Fruit fly (Drosophila melanogaster) whole organism, wandering third instar larva: ENCODE results near the gene CG43737.

ENCODE experiments used
- Abd-B ChIP-seq: fragments of >200 bp; optimal IDR thresholded peaks from 2 replicates; lab custom pipeline; 2017; ENCODE audit warnings: missing biosample characterization, missing genetic modification characterization
- CG32264 ChIP-seq: fragments of 200-800 bp; sonication (Bioruptor generic); optimal IDR thresholded peaks from 2 replicates; lab custom pipeline; 2016; ENCODE audit warnings: missing biosample characterization, missing genetic modification characterization
- CG9705 ChIP-seq: fragments of 200-800 bp; sonication (Bioruptor generic); optimal IDR thresholded peaks from 2 replicates; lab custom pipeline; 2018; ENCODE audit warnings: missing biosample characterization, mild to moderate bottlenecking, missing genetic modification characterization
- Dfd ChIP-seq: fragments of >200 bp; optimal IDR thresholded peaks from 2 replicates; lab custom pipeline; 2017; ENCODE audit warnings: missing biosample characterization, missing genetic modification characterization
- Dif ChIP-seq: fragments of 200-275, 200-300 bp; sonication (Bioruptor generic); optimal IDR thresholded peaks from 2 replicates; lab custom pipeline; 2018; ENCODE audit warnings: missing biosample characterization, missing genetic modification characterization; ENCODE audit not compliant: partially characterized antibody
- HLH106 ChIP-seq: fragments of 200-800 bp; optimal IDR thresholded peaks from 3 replicates; lab custom pipeline; 2019; ENCODE audit warnings: missing biosample characterization, mild to moderate bottlenecking, missing genetic modification characterization, moderate library complexity
- Hnf4 ChIP-seq: fragments of 200-800 bp; sonication (Bioruptor generic); optimal IDR thresholded peaks from 2 replicates; lab custom pipeline; 2016; ENCODE audit warnings: missing biosample characterization, mild to moderate bottlenecking, missing genetic modification characterization
- Hr83 ChIP-seq: fragments of 200-300 bp; sonication (Bioruptor generic); optimal IDR thresholded peaks from 2 replicates; lab custom pipeline; 2016; ENCODE audit warnings: missing biosample characterization, mild to moderate bottlenecking, missing genetic modification characterization, moderate library complexity; ENCODE audit not compliant: poor library complexity, severe bottlenecking
- Jra ChIP-seq: sonication (Bioruptor generic); optimal IDR thresholded peaks from 2 replicates; lab custom pipeline; 2016; ENCODE audit warnings: missing biosample characterization, missing genetic modification characterization
- Mio ChIP-seq: sonication (Bioruptor generic); optimal IDR thresholded peaks from 2 replicates; lab custom pipeline; 2016; ENCODE audit warnings: missing biosample characterization, missing genetic modification characterization
- Myc ChIP-seq: fragments of >200 bp; optimal IDR thresholded peaks from 2 replicates; lab custom pipeline; 2017
- N ChIP-seq: fragments of >200 bp; optimal IDR thresholded peaks from 2 replicates; lab custom pipeline; 2018; ENCODE audit warnings: missing biosample characterization, missing external identifiers, missing genetic modification characterization
- OdsH ChIP-seq: fragments of 200-800 bp; sonication (Bioruptor generic); optimal IDR thresholded peaks from 2 replicates; lab custom pipeline; 2016; ENCODE audit warnings: missing biosample characterization, mild to moderate bottlenecking, missing genetic modification characterization
- Rel ChIP-seq, 2 experiments: fragments of 200-800 bp; sonication (Bioruptor generic) in 1 of 2; optimal IDR thresholded peaks; 2 replicates in 1 of 2; 3 replicates in 1 of 2; lab custom pipeline; 2016 to 2019; ENCODE audit warnings: mild to moderate bottlenecking in 2 of 2, missing biosample characterization in 2 of 2, missing genetic modification characterization in 2 of 2, moderate library complexity in 1 of 2
- Vsx2 ChIP-seq: fragments of 200-300, 225-300 bp; sonication (Bioruptor generic); optimal IDR thresholded peaks from 2 replicates; lab custom pipeline; 2018; ENCODE audit warnings: missing biosample characterization, missing genetic modification characterization; ENCODE audit not compliant: partially characterized antibody
- br ChIP-seq: fragments of 200-800 bp; sonication (Bioruptor generic); optimal IDR thresholded peaks from 2 replicates; lab custom pipeline; 2016; ENCODE audit warnings: missing biosample characterization, missing genetic modification characterization
- brk ChIP-seq: fragments of 200-800 bp; sonication (Bioruptor generic); optimal IDR thresholded peaks from 2 replicates; lab custom pipeline; 2016; ENCODE audit warnings: missing biosample characterization, mild to moderate bottlenecking, missing genetic modification characterization
- dmrt93B ChIP-seq: fragments of 200-800 bp; sonication (Bioruptor generic); optimal IDR thresholded peaks from 2 replicates; lab custom pipeline; 2018; ENCODE audit warnings: missing biosample characterization, mild to moderate bottlenecking, missing genetic modification characterization
- dsf ChIP-seq: sonication (Bioruptor generic); optimal IDR thresholded peaks from 2 replicates; lab custom pipeline; 2016; ENCODE audit warnings: missing biosample characterization, missing genetic modification characterization, borderline replicate concordance
- foxo ChIP-seq, 2 experiments: fragments of 200-800 bp; sonication (Bioruptor generic); optimal IDR thresholded peaks; 2 replicates in 1 of 2; 3 replicates in 1 of 2; lab custom pipeline; 2016 to 2017; ENCODE audit warnings: missing biosample characterization in 2 of 2, missing genetic modification characterization in 2 of 2
- fru ChIP-seq: fragments of 200-800 bp; sonication (Bioruptor generic); optimal IDR thresholded peaks from 3 replicates; lab custom pipeline; 2016; ENCODE audit warnings: missing biosample characterization, mild to moderate bottlenecking, missing genetic modification characterization
- h ChIP-seq: fragments of 200-800 bp; sonication (Bioruptor generic); optimal IDR thresholded peaks from 3 replicates; lab custom pipeline; 2016; ENCODE audit warnings: missing biosample characterization, mild to moderate bottlenecking, missing genetic modification characterization
- lola ChIP-seq: fragments of >200 bp; optimal IDR thresholded peaks from 2 replicates; lab custom pipeline; 2017; ENCODE audit warnings: missing biosample characterization, missing genetic modification characterization
- pan ChIP-seq: fragments of >200 bp; optimal IDR thresholded peaks from 2 replicates; lab custom pipeline; 2017
- psq ChIP-seq: fragments of 200-800 bp; sonication (Bioruptor generic); optimal IDR thresholded peaks from 3 replicates; lab custom pipeline; 2017; ENCODE audit warnings: missing biosample characterization, mild to moderate bottlenecking, missing genetic modification characterization, moderate library complexity
- sage ChIP-seq: fragments of 200-800 bp; sonication (Bioruptor generic); optimal IDR thresholded peaks from 2 replicates; lab custom pipeline; 2016; ENCODE audit warnings: missing biosample characterization, mild to moderate bottlenecking, missing genetic modification characterization
- tai ChIP-seq: sonication (Bioruptor generic); optimal IDR thresholded peaks from 2 replicates; lab custom pipeline; 2016; ENCODE audit warnings: missing biosample characterization, missing genetic modification characterization
- usp ChIP-seq: fragments of >200 bp; optimal IDR thresholded peaks from 2 replicates; lab custom pipeline; 2017; ENCODE audit warnings: missing biosample characterization, missing genetic modification characterization
- woc ChIP-seq: sonication (Bioruptor generic); optimal IDR thresholded peaks from 2 replicates; lab custom pipeline; 2016; ENCODE audit warnings: missing biosample characterization, mild to moderate bottlenecking, missing genetic modification characterization

Gene CG43737

DNA sequence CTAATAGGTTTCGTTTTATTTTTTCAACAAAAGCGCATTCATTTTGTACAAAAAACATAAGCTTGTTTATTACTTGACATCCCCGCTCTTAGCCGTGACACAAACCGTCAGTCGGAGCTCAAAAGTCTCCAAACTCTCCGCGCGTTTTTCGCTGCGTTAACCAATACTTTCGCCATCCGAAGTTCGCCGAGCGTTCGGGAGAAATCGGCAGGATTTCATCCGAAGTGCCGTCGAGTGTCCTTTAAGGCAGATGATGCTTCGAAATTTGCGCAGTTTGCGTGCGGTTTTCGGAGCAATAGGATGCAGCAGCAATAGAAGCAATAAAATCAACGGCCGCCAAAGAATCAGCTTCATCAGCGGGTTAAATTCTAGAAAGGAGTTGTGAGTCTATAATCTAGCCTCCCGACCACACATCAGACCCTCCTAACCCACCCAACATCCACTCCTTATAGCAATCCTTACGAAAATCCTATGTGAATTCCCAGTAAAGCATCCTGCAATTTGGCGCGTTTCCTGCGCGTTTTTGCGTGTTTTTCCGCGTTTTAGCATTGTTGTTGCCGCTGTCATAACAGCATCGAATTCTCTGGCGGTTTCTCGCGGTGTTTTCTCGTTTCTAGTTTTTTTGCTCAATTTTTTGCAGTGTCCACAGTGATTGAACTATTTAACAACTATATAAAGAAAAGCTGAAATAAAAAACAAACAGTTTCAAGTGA is at the start of gene CG43737:
CG43737 (plus strand) TSS at position 271 of the 713 bp plus-strand sequence.
- TF ChIP-seq Dfd (GFP tag; lab: Kevin White, UChicago) (no peak), lola (GFP tag; lab: Kevin White, UChicago) (no peak), woc (no peak), brk (GFP tag; lab: Kevin White, UChicago) (no peak), dsf (GFP tag; lab: Kevin White, UChicago) (no peak), fru (GFP tag; lab: Kevin White, UChicago) (no peak)
- TF ChIP-seq, all 38 proteins: peak for 0

dm6 chrX:15125496-15125895 is 49.7 kb upstream of the CG43737 start, which contains the start of gene drd:
drd (plus strand) TSS chrX:15125753.
- TF ChIP-seq Rel (GFP tag; optimal IDR thresholded peaks at IDR 0.05; lab: Kevin White, UChicago) (no peak), Rel (tag; optimal IDR thresholded peaks at IDR 0.05; lab: Kevin White, UChicago) (no peak), usp (GFP tag; lab: Kevin White, UChicago) (no peak), Mio (GFP tag; lab: Kevin White, UChicago) (no peak), fru (GFP tag; lab: Kevin White, UChicago) (no peak), Abd-B (GFP tag; lab: Kevin White, UChicago) (no peak), tai (GFP tag; lab: Kevin White, UChicago) (no peak), foxo (GFP tag; optimal IDR thresholded peaks at IDR 0.05; lab: Kevin White, UChicago) (no peak), dsf (GFP tag; lab: Kevin White, UChicago) (no peak), lola (GFP tag; lab: Kevin White, UChicago) (no peak), Jra (GFP tag; lab: Kevin White, UChicago) (no peak), CG9705 (GFP tag; lab: Kevin White, UChicago) (no peak), br (GFP tag; lab: Kevin White, UChicago) (no peak), sage (GFP tag; lab: Kevin White, UChicago) (no peak), Hnf4 (GFP tag; lab: Kevin White, UChicago) (no peak)

dm6 chrX:15127880-15128644 is 47.2 kb upstream of the CG43737 start:
- TF ChIP-seq psq (no peak), Vsx2 (GFP tag; lab: Kevin White, UChicago) (no peak), Hr83 (GFP tag; lab: Kevin White, UChicago) (no peak), CG9705 (GFP tag; lab: Kevin White, UChicago) (no peak), N (no peak), brk (GFP tag; lab: Kevin White, UChicago) (no peak), Myc (no peak), lola (GFP tag; lab: Kevin White, UChicago) (no peak), CG32264 (GFP tag; lab: Kevin White, UChicago) (no peak), HLH106 (tag; lab: Kevin White, UChicago) (no peak), dmrt93B (GFP tag; lab: Kevin White, UChicago) (no peak), h (GFP tag; lab: Kevin White, UChicago) (no peak), usp (GFP tag; lab: Kevin White, UChicago) (no peak), OdsH (GFP tag; lab: Kevin White, UChicago) (no peak)

dm6 chrX:15132065-15132464 is 43.2 kb upstream of the CG43737 start:
- no peak for TF ChIP-seq Dif (GFP tag; lab: Kevin White, UChicago)
- no peak for TF ChIP-seq pan
- TF ChIP-seq CG32264 (GFP tag; lab: Kevin White, UChicago), result no peak
- TF ChIP-seq sage (GFP tag; lab: Kevin White, UChicago), result no peak
- TF ChIP-seq Hnf4 (GFP tag; lab: Kevin White, UChicago), result no peak
- TF ChIP-seq h (GFP tag; lab: Kevin White, UChicago), result no peak

dm6 chrX:15137241-15137640 is 38.0 kb upstream of the CG43737 start:
- TF ChIP-seq Dfd (GFP tag; lab: Kevin White, UChicago) (no peak), lola (GFP tag; lab: Kevin White, UChicago) (no peak), Myc (peak; percentile 96), CG9705 (GFP tag; lab: Kevin White, UChicago) (no peak)
- TF ChIP-seq, all 38 proteins: peak for 1
